Fruit fly (Drosophila melanogaster) whole organism, embryonic: ENCODE measurements around the gene vari.

Source experiments
- Adf1 ChIP-seq: fragments of 200-800 bp; sonication (Bioruptor generic); IDR thresholded peaks from 2 replicates; pipeline ENCODE4 v1.3.6; 2022; ENCODE audit warnings: missing biosample characterization, missing genetic modification characterization
- Aef1 ChIP-seq: fragments of 200-800 bp; sonication (Bioruptor generic); IDR thresholded peaks from 3 replicates; pipeline ENCODE4 v1.3.6; 2022; ENCODE audit warnings: missing biosample characterization, missing genetic modification characterization
- Blimp-1 ChIP-seq: fragments of 200-800 bp; sonication (Bioruptor generic); optimal IDR thresholded peaks from 3 replicates; lab custom pipeline; 2018; ENCODE audit warnings: missing biosample characterization, missing genetic modification characterization, mild to moderate bottlenecking, moderate library complexity, missing genetic modification reagents
- CG11093 ChIP-seq: fragments of 200-800 bp; sonication (Bioruptor generic); IDR thresholded peaks from 3 replicates; pipeline ENCODE4 v1.3.6; 2022; ENCODE audit warnings: missing biosample characterization, missing genetic modification characterization
- CG12155 ChIP-seq: fragments of 200-800 bp; sonication (Bioruptor generic); optimal IDR thresholded peaks from 3 replicates; lab custom pipeline; 2016; ENCODE audit warnings: missing biosample characterization, missing genetic modification characterization
- CG12299 ChIP-seq: fragments of 200-800 bp; sonication (Bioruptor generic); optimal IDR thresholded peaks from 2 replicates; lab custom pipeline; 2018; ENCODE audit warnings: missing biosample characterization, mild to moderate bottlenecking, missing genetic modification characterization
- CG1602 ChIP-seq: fragments of 200-800 bp; sonication (Bioruptor generic); optimal IDR thresholded peaks from 3 replicates; lab custom pipeline; 2016; ENCODE audit warnings: missing biosample characterization, missing genetic modification characterization
- CG17359 ChIP-seq: fragments of 200-800 bp; sonication (Bioruptor generic); optimal IDR thresholded peaks from 3 replicates; lab custom pipeline; 2018; ENCODE audit warnings: missing biosample characterization, mild to moderate bottlenecking, missing genetic modification characterization, moderate library complexity
- CG17361 ChIP-seq: fragments of 200-800 bp; sonication (Bioruptor generic); IDR thresholded peaks from 3 replicates; pipeline ENCODE4 v1.3.6; 2022; ENCODE audit warnings: missing biosample characterization, missing genetic modification characterization
- CG18011 ChIP-seq: fragments of 200-800 bp; sonication (Bioruptor generic); optimal IDR thresholded peaks from 2 replicates; lab custom pipeline; 2017; ENCODE audit warnings: missing biosample characterization, missing genetic modification characterization, mild to moderate bottlenecking, moderate library complexity, missing genotype
- CG1832 ChIP-seq: fragments of 200-800 bp; sonication (Bioruptor generic); optimal IDR thresholded peaks from 2 replicates; lab custom pipeline; 2017; ENCODE audit warnings: missing biosample characterization, mild to moderate bottlenecking, missing genetic modification characterization, inconsistent platforms
- CG2712 ChIP-seq: fragments of 200-800 bp; optimal IDR thresholded peaks from 3 replicates; lab custom pipeline; 2019; ENCODE audit warnings: missing biosample characterization, mild to moderate bottlenecking, missing genetic modification characterization, moderate library complexity
- CG32532 ChIP-seq: fragments of 200-800 bp; sonication (Bioruptor generic); IDR thresholded peaks from 2 replicates; pipeline ENCODE4 v1.3.6; 2022; ENCODE audit warnings: missing biosample characterization, missing genetic modification characterization
- CG3407 ChIP-seq: fragments of 200-800 bp; sonication (Bioruptor generic); optimal IDR thresholded peaks from 2 replicates; lab custom pipeline; 2018; ENCODE audit warnings: missing biosample characterization, mild to moderate bottlenecking, missing genetic modification characterization
- CG4617 ChIP-seq: fragments of 200-800 bp; sonication (Bioruptor generic); optimal IDR thresholded peaks from 3 replicates; lab custom pipeline; 2016; ENCODE audit warnings: missing biosample characterization, missing genetic modification characterization, borderline replicate concordance
- CG4730 ChIP-seq: fragments of 200-800 bp; sonication (Bioruptor generic); IDR thresholded peaks from 2 replicates; pipeline ENCODE4 v1.3.6; 2022; ENCODE audit warnings: missing biosample characterization, missing genetic modification characterization
- CG6765 ChIP-seq: fragments of 200-800 bp; sonication (Bioruptor generic); optimal IDR thresholded peaks from 3 replicates; lab custom pipeline; 2017; ENCODE audit warnings: missing biosample characterization, mild to moderate bottlenecking, missing genetic modification characterization
- CG7556 ChIP-seq: fragments of 200-800 bp; sonication (Bioruptor generic); optimal IDR thresholded peaks from 2 replicates; lab custom pipeline; 2017; ENCODE audit warnings: missing biosample characterization, mild to moderate bottlenecking, missing genetic modification characterization
- CG8388 ChIP-seq: fragments of 200-800 bp; sonication (Bioruptor generic); optimal IDR thresholded peaks from 2 replicates; lab custom pipeline; 2019; ENCODE audit warnings: missing biosample characterization, mild to moderate bottlenecking, missing genetic modification characterization, moderate library complexity
- CG9609 ChIP-seq: fragments of 200-800 bp; sonication (Bioruptor generic); optimal IDR thresholded peaks from 3 replicates; lab custom pipeline; 2016; ENCODE audit warnings: missing biosample characterization, missing genetic modification characterization
- D ChIP-seq, 2 experiments: fragments of 200-800 bp in 1 of 2; fragments of >200 bp in 1 of 2; sonication (Bioruptor generic) in 1 of 2; optimal IDR thresholded peaks; 2 replicates in 1 of 2; 3 replicates in 1 of 2; lab custom pipeline; 2017; ENCODE audit warnings: mild to moderate bottlenecking in 1 of 2, missing biosample characterization in 1 of 2, missing genetic modification characterization in 1 of 2, missing genetic modification reagents in 1 of 2
- Dip2 ChIP-seq: fragments of 200-800 bp; sonication (Bioruptor generic); IDR thresholded peaks from 2 replicates; pipeline ENCODE4 v1.3.6; 2022; ENCODE audit warnings: missing biosample characterization, missing genetic modification characterization
- Drgx ChIP-seq: fragments of 200-800 bp; sonication (Bioruptor generic); IDR thresholded peaks from 2 replicates; pipeline ENCODE4 v1.3.6; 2022; ENCODE audit warnings: missing biosample characterization, missing genetic modification characterization
- Hand ChIP-seq: fragments of 200-800 bp; sonication (Bioruptor generic); optimal IDR thresholded peaks from 2 replicates; lab custom pipeline; 2017; ENCODE audit warnings: mild to moderate bottlenecking, missing biosample characterization, missing genetic modification reagents, missing genetic modification characterization
- NC2β ChIP-seq: fragments of 200-800 bp; sonication (Bioruptor generic); optimal IDR thresholded peaks from 2 replicates; lab custom pipeline; 2016; ENCODE audit warnings: missing biosample characterization, missing genetic modification characterization
- Scr ChIP-seq: fragments of 200-800 bp; sonication (Bioruptor generic); IDR thresholded peaks from 2 replicates; pipeline ENCODE4 v1.3.6; 2022; ENCODE audit warnings: missing biosample characterization, missing genetic modification characterization; ENCODE audit not compliant: partially characterized antibody
- Sox100B ChIP-seq: fragments of 200-800 bp; sonication (Bioruptor generic); optimal IDR thresholded peaks from 3 replicates; lab custom pipeline; 2018; ENCODE audit warnings: missing biosample characterization, mild to moderate bottlenecking, missing genetic modification characterization
- Sry-β ChIP-seq: fragments of 200-800 bp; sonication (Bioruptor generic); optimal IDR thresholded peaks from 2 replicates; lab custom pipeline; 2018; ENCODE audit warnings: missing biosample characterization, mild to moderate bottlenecking, missing genetic modification characterization, moderate library complexity
- ab ChIP-seq: fragments of 200-800 bp; sonication (Bioruptor generic); optimal IDR thresholded peaks from 2 replicates; lab custom pipeline; 2016; ENCODE audit warnings: missing biosample characterization, missing genetic modification characterization
- chif ChIP-seq, 2 experiments: fragments of 200-800 bp; sonication (Bioruptor generic); optimal IDR thresholded peaks; 3 replicates each; lab custom pipeline; 2016; ENCODE audit warnings: missing biosample characterization in 2 of 2, missing genetic modification characterization in 2 of 2
- chn ChIP-seq: fragments of 200-800 bp; sonication (Bioruptor generic); optimal IDR thresholded peaks from 2 replicates; lab custom pipeline; 2016; ENCODE audit warnings: missing biosample characterization, missing genetic modification characterization
- crol ChIP-seq: fragments of 200-800 bp; sonication (Bioruptor generic); IDR thresholded peaks from 2 replicates; pipeline ENCODE4 v1.3.6; 2022; ENCODE audit warnings: missing biosample characterization, missing genetic modification characterization
- dan ChIP-seq: fragments of 200-800 bp; sonication (Bioruptor generic); IDR thresholded peaks from 2 replicates; pipeline ENCODE4 v1.3.6; 2022; ENCODE audit warnings: missing biosample characterization, missing genetic modification characterization
- dm ChIP-seq: fragments of 200-800 bp; sonication (Bioruptor generic); optimal IDR thresholded peaks from 3 replicates; lab custom pipeline; 2016; ENCODE audit warnings: missing biosample characterization, missing genetic modification characterization
- dmrt99B ChIP-seq: fragments of 200-800 bp; sonication (Bioruptor generic); optimal IDR thresholded peaks from 2 replicates; lab custom pipeline; 2018; ENCODE audit warnings: missing biosample characterization, mild to moderate bottlenecking, missing genetic modification characterization, moderate library complexity
- insv ChIP-seq, 2 experiments: fragments of 200-800 bp; sonication (Bioruptor generic); optimal IDR thresholded peaks; 3 replicates each; lab custom pipeline; 2016 to 2018; ENCODE audit warnings: missing biosample characterization in 2 of 2, missing genetic modification characterization in 2 of 2
- jigr1 ChIP-seq: fragments of 200-800 bp; sonication (Bioruptor generic); IDR thresholded peaks from 3 replicates; pipeline ENCODE4 v1.3.6; 2022; ENCODE audit warnings: missing biosample characterization, missing genetic modification characterization
- kni ChIP-seq: fragments of 200-800 bp; sonication (Bioruptor generic); optimal IDR thresholded peaks from 3 replicates; lab custom pipeline; 2017; ENCODE audit warnings: mild to moderate bottlenecking, missing biosample characterization, missing genetic modification reagents, missing genetic modification characterization
- lilli ChIP-seq: fragments of 200-800 bp; sonication (Bioruptor generic); optimal IDR thresholded peaks from 3 replicates; lab custom pipeline; 2016; ENCODE audit warnings: missing biosample characterization, missing genetic modification characterization
- mld ChIP-seq: fragments of 200-800 bp; sonication (Bioruptor generic); IDR thresholded peaks from 3 replicates; pipeline ENCODE4 v1.3.6; 2022; ENCODE audit warnings: missing biosample characterization, missing genetic modification characterization; ENCODE audit not compliant: partially characterized antibody
- pzg ChIP-seq: fragments of 200-800 bp; sonication (Bioruptor generic); optimal IDR thresholded peaks from 3 replicates; lab custom pipeline; 2018; ENCODE audit warnings: missing biosample characterization, mild to moderate bottlenecking, missing genetic modification characterization, moderate library complexity
- run ChIP-seq: fragments of 200-800 bp; sonication (Bioruptor generic); optimal IDR thresholded peaks from 3 replicates; lab custom pipeline; 2018; ENCODE audit warnings: missing biosample characterization, mild to moderate bottlenecking, missing genetic modification characterization
- schlank ChIP-seq: fragments of 200-800 bp; sonication (Bioruptor generic); optimal IDR thresholded peaks from 2 replicates; lab custom pipeline; 2018; ENCODE audit warnings: missing biosample characterization, mild to moderate bottlenecking, missing genetic modification characterization
- slp2 ChIP-seq: fragments of 200-800 bp; sonication (Bioruptor generic); optimal IDR thresholded peaks from 2 replicates; lab custom pipeline; 2016; ENCODE audit warnings: missing biosample characterization, missing genetic modification characterization
- so ChIP-seq: fragments of 200-800 bp; sonication (Bioruptor generic); IDR thresholded peaks from 3 replicates; pipeline ENCODE4 v1.3.6; 2022; ENCODE audit warnings: missing biosample characterization, missing genetic modification characterization
- sug ChIP-seq: fragments of 200-800 bp; optimal IDR thresholded peaks from 2 replicates; lab custom pipeline; 2019; ENCODE audit warnings: missing biosample characterization, mild to moderate bottlenecking, missing genetic modification characterization, moderate library complexity
- vnd ChIP-seq: fragments of 200-800 bp; sonication (Bioruptor generic); IDR thresholded peaks from 3 replicates; pipeline ENCODE4 v1.3.6; 2022; ENCODE audit warnings: missing biosample characterization, missing genetic modification characterization; ENCODE audit not compliant: partially characterized antibody
- wdn ChIP-seq: fragments of 200-800 bp; sonication (Bioruptor generic); IDR thresholded peaks from 2 replicates; pipeline ENCODE4 v1.3.6; 2022; ENCODE audit warnings: missing biosample characterization, missing genetic modification characterization

vari gene

DNA sequence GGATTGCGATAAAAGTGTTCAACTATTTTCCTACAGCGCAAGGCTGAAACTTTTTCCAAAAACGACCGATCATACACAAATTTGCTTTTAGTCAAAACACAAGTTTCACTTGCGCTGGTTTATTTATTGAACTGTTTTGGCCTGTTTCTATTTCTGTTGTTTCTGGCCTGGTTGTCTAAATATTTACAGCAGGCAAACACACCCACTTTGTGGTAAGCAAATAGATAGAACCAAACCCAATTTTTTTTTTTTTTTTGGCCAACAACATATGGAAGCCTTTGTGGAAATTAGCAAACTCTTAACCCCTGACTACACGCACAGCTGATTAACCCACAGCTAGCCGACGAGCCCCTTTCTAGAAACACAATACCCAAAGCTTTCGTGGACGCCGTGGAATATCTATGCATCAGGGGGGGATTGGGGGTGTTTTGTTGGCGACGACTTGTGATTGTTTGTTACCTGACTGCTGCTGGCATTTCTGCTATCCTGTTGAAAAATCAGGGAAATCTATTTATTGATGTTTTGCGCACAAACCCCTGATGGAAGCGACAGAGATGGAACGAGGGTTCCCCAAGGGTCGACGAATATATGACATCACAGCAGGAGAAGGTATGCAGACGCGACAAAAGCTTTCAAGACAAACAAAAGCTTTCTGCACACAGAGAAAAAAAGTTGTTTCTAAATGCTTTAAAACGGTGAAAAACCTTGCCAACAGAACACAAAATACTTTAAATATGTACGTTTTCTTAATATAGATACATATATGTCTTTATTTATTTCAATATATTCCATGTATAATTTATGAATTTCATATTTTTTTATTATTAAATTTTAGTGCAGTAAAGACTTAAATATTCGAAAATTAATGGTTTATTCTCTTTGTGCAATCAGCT lies 11.0 kb upstream of the vari start (continued):
- no peak for TF ChIP-seq Scr (GFP tag; lab: Robert Waterston, UW)
- no peak for TF ChIP-seq chn (GFP tag; lab: Kevin White, UChicago)
- TF ChIP-seq Sry-β = no peak
- TF ChIP-seq Aef1 (GFP tag; lab: Robert Waterston, UW) = peak; percentile 25; the same call in 1 of the 3 replicates
- no peak for TF ChIP-seq CG1832
- TF ChIP-seq CG3407 (GFP tag; lab: Kevin White, UChicago) = peak; percentile 26
- peak; percentile 68 for TF ChIP-seq Hand
- TF ChIP-seq NC2β (GFP tag; lab: Kevin White, UChicago) = no peak
- peak; percentile 37; the same call in 1 of the 2 replicates for TF ChIP-seq CG4730 (GFP tag; lab: Robert Waterston, UW)
- TF ChIP-seq CG4617 (GFP tag; lab: Kevin White, UChicago) = no peak
- TF ChIP-seq mld = no peak
- peak; percentile 31; the same call in 1 of the 2 replicates for TF ChIP-seq wdn
- no peak for TF ChIP-seq CG7556
- TF ChIP-seq chif (GFP tag; optimal IDR thresholded peaks at IDR 0.05; lab: Kevin White, UChicago) = peak in 1 of 2 experiments; percentile 3
- peak; percentile 3 for TF ChIP-seq CG1602 (GFP tag; lab: Kevin White, UChicago)
- TF ChIP-seq ab = no peak
- peak; percentile 12 for TF ChIP-seq lilli (GFP tag; lab: Kevin White, UChicago)
- no peak for TF ChIP-seq dan (GFP tag; lab: Robert Waterston, UW)
- peak; percentile 52 for TF ChIP-seq CG18011
- TF ChIP-seq CG17361 (GFP tag; lab: Robert Waterston, UW) = peak; percentile 44; the same call in 2 of the 3 replicates
- TF ChIP-seq Dip2 = no peak
- TF ChIP-seq Sox100B (GFP tag; lab: Kevin White, UChicago) = peak; percentile 45
- TF ChIP-seq dmrt99B (tag; lab: Kevin White, UChicago) = peak; percentile 70
- TF ChIP-seq jigr1 (GFP tag; lab: Robert Waterston, UW) = no peak
- TF ChIP-seq sug (tag; lab: Kevin White, UChicago) = peak; percentile 36
- TF ChIP-seq schlank = peak; percentile 67
- no peak for TF ChIP-seq vnd (GFP tag; lab: Robert Waterston, UW)
- TF ChIP-seq CG12155 (GFP tag; lab: Kevin White, UChicago) = peak; percentile 18
- TF ChIP-seq Adf1 (GFP tag; lab: Robert Waterston, UW) = peak; percentile 20; the same call in 1 of the 2 replicates
- TF ChIP-seq CG11093 (GFP tag; lab: Robert Waterston, UW) = no peak
- peak; percentile 53 for TF ChIP-seq CG17359 (tag; lab: Kevin White, UChicago)
- TF ChIP-seq insv (GFP tag; optimal IDR thresholded peaks at IDR 0.05; lab: Kevin White, UChicago) = no peak
- peak; percentile 17 for TF ChIP-seq CG32532 (GFP tag; lab: Robert Waterston, UW)
- TF ChIP-seq D (optimal IDR thresholded peaks at IDR 0.05; lab: Kevin White, UChicago) = no peak
- TF ChIP-seq D (GFP tag; optimal IDR thresholded peaks at IDR 0.05; lab: Kevin White, UChicago) = no peak
- no peak for TF ChIP-seq kni
- no peak for TF ChIP-seq slp2 (GFP tag; lab: Kevin White, UChicago)
- TF ChIP-seq CG2712 = peak; percentile 56
- peak; percentile 15 for TF ChIP-seq CG6765
- peak; percentile 80 for TF ChIP-seq crol
- TF ChIP-seq CG9609 = no peak
- no peak for TF ChIP-seq pzg (GFP tag; lab: Kevin White, UChicago)
- no peak for TF ChIP-seq run (tag; lab: Kevin White, UChicago)
- peak; percentile 59; the same call in 1 of the 2 replicates for TF ChIP-seq Drgx
- peak; percentile 46 for TF ChIP-seq CG12299 (tag; lab: Kevin White, UChicago)
- TF ChIP-seq dm = no peak
- TF ChIP-seq Blimp-1 = peak; percentile 46
- TF ChIP-seq so (GFP tag; lab: Robert Waterston, UW) = peak; percentile 50; the same call in 1 of the 3 replicates
- TF ChIP-seq CG8388 (GFP tag; lab: Kevin White, UChicago) = peak; percentile 1
